Worm (Caenorhabditis elegans) whole organism, young adult: ENCODE data around the gene B0554.2.

Source experiments
- B0019.2 ChIP-seq: fragments of 200-800 bp; sonication (Bioruptor generic); conservative IDR thresholded peaks from 2 replicates; pipeline ENCODE4 v1.3.6; 2022; ENCODE audit warnings: missing genetic modification reagents, missing genetic modification characterization, missing compliant biosample characterization
- F10E7.11 ChIP-seq: sonication (generic microtip); optimal IDR thresholded peaks from 2 replicates; lab custom pipeline; 2017; ENCODE audit warnings: mild to moderate bottlenecking, missing genetic modification characterization, moderate library complexity, missing compliant biosample characterization
- F52B5.7 ChIP-seq: sonication (generic microtip); optimal IDR thresholded peaks from 2 replicates; lab custom pipeline; 2016; ENCODE audit warnings: mild to moderate bottlenecking, missing genetic modification characterization, missing compliant biosample characterization
- F57C9.4 ChIP-seq: sonication (generic microtip); optimal IDR thresholded peaks from 2 replicates; lab custom pipeline; 2017; ENCODE audit warnings: mild to moderate bottlenecking, missing genetic modification characterization, missing compliant biosample characterization
- K11D2.4 ChIP-seq: fragments of 200-800 bp; sonication (Bioruptor generic); IDR thresholded peaks from 2 replicates; pipeline ENCODE4 v1.3.6; 2022; ENCODE audit warnings: missing genetic modification reagents, missing genetic modification characterization, missing compliant biosample characterization
- Y53G8AR.9 ChIP-seq: fragments of 200-800 bp; sonication (Bioruptor generic); conservative IDR thresholded peaks from 2 replicates; pipeline ENCODE4 v1.3.6; 2022; ENCODE audit warnings: missing genetic modification reagents, missing genetic modification characterization, missing compliant biosample characterization
- aptf-2 ChIP-seq: fragments of 200-800 bp; sonication (Bioruptor generic); conservative IDR thresholded peaks from 2 replicates; pipeline ENCODE4 v1.3.6; 2022; ENCODE audit warnings: missing genetic modification reagents, missing genetic modification characterization, missing compliant biosample characterization
- aptf-3 ChIP-seq: fragments of 200-800 bp; sonication (Bioruptor generic); IDR thresholded peaks from 2 replicates; pipeline ENCODE4 v1.3.6; 2022; ENCODE audit warnings: missing genetic modification characterization, missing compliant biosample characterization
- bed-2 ChIP-seq: fragments of 200-800 bp; sonication (Bioruptor generic); IDR thresholded peaks from 2 replicates; pipeline ENCODE4 v1.3.6; 2022; ENCODE audit warnings: missing genetic modification reagents, missing genetic modification characterization, missing compliant biosample characterization
- cebp-1 ChIP-seq, 2 experiments: fragments of 200-800 bp in 1 of 2; sonication (Bioruptor generic) in 1 of 2; sonication (generic microtip) in 1 of 2; IDR thresholded peaks in 1 of 2; optimal IDR thresholded peaks in 1 of 2; 2 replicates each; pipeline versions ENCODE4 v1.3.6 to Lab custom; 2017 to 2022; ENCODE audit warnings: missing compliant biosample characterization in 2 of 2, missing genetic modification characterization in 2 of 2, mild to moderate bottlenecking in 1 of 2, missing genetic modification reagents in 1 of 2, moderate library complexity in 1 of 2
- ceh-79 ChIP-seq: sonication (generic microtip); optimal IDR thresholded peaks from 2 replicates; lab custom pipeline; 2017; ENCODE audit warnings: mild to moderate bottlenecking, missing genetic modification characterization, missing compliant biosample characterization
- dox-1 ChIP-seq: fragments of 200-800 bp; sonication (Bioruptor generic); IDR thresholded peaks from 2 replicates; pipeline ENCODE4 v1.3.6; 2022; ENCODE audit warnings: missing genetic modification reagents, missing genetic modification characterization, missing compliant biosample characterization
- dpff-1 ChIP-seq: sonication (generic microtip); optimal IDR thresholded peaks from 2 replicates; lab custom pipeline; 2017; ENCODE audit warnings: mild to moderate bottlenecking, missing genetic modification characterization, missing compliant biosample characterization
- efl-1 ChIP-seq: fragments of 150-350 bp; optimal IDR thresholded peaks from 2 replicates; lab custom pipeline; 2014; ENCODE audit warnings: missing biosample characterization, missing genetic modification reagents, missing genetic modification characterization
- egl-44 ChIP-seq: fragments of 200-800 bp; sonication (Bioruptor generic); IDR thresholded peaks from 2 replicates; pipeline ENCODE4 v1.3.6; 2022; ENCODE audit warnings: missing genetic modification reagents, missing genetic modification characterization, missing compliant biosample characterization
- egrh-3 ChIP-seq: fragments of 200-800 bp; sonication (Bioruptor generic); IDR thresholded peaks from 2 replicates; pipeline ENCODE4 v1.3.6; 2022; ENCODE audit warnings: missing genetic modification reagents, missing genetic modification characterization, missing compliant biosample characterization
- hmg-1.2 ChIP-seq: fragments of 200-800 bp; sonication (Bioruptor generic); IDR thresholded peaks from 2 replicates; pipeline ENCODE4 v1.3.6; 2022; ENCODE audit warnings: missing genetic modification reagents, missing genetic modification characterization, missing compliant biosample characterization
- hmg-20 ChIP-seq: fragments of 200-800 bp; sonication (Bioruptor generic); IDR thresholded peaks from 2 replicates; pipeline ENCODE4 v1.3.6; 2022; ENCODE audit warnings: missing genetic modification reagents, missing genetic modification characterization, missing compliant biosample characterization
- lag-1 ChIP-seq: fragments of 200-800 bp; sonication (Bioruptor generic); IDR thresholded peaks from 2 replicates; pipeline ENCODE4 v1.3.6; 2022; ENCODE audit warnings: missing genetic modification reagents, missing genetic modification characterization, missing compliant biosample characterization
- lin-26 ChIP-seq: fragments of 200-800 bp; sonication (Bioruptor generic); IDR thresholded peaks from 2 replicates; pipeline ENCODE4 v1.3.6; 2022; ENCODE audit warnings: missing genetic modification reagents, missing genetic modification characterization, missing compliant biosample characterization
- lin-40 ChIP-seq: sonication (generic microtip); optimal IDR thresholded peaks from 2 replicates; lab custom pipeline; 2016; ENCODE audit warnings: missing genetic modification characterization, mild to moderate bottlenecking, missing compliant biosample characterization, missing genotype, missing genetic modification reagents
- lin-54 ChIP-seq: fragments of 200-800 bp; sonication (Bioruptor generic); optimal IDR thresholded peaks from 2 replicates; lab custom pipeline; 2018; ENCODE audit warnings: mild to moderate bottlenecking, missing genetic modification characterization, missing compliant biosample characterization
- madf-10 ChIP-seq: sonication (generic microtip); optimal IDR thresholded peaks from 2 replicates; lab custom pipeline; 2016; ENCODE audit warnings: mild to moderate bottlenecking, missing genetic modification characterization, missing compliant biosample characterization
- madf-6 ChIP-seq: fragments of 200-800 bp; sonication (Bioruptor generic); IDR thresholded peaks from 2 replicates; pipeline ENCODE4 v1.3.6; 2022; ENCODE audit warnings: missing genetic modification reagents, missing genetic modification characterization, missing compliant biosample characterization
- mcd-1 ChIP-seq: fragments of 200-800 bp; sonication (Bioruptor generic); IDR thresholded peaks from 2 replicates; pipeline ENCODE4 v1.3.6; 2022; ENCODE audit warnings: missing genetic modification reagents, missing genetic modification characterization, missing compliant biosample characterization
- mxl-1 ChIP-seq: sonication (generic microtip); optimal IDR thresholded peaks from 2 replicates; lab custom pipeline; 2016; ENCODE audit warnings: missing genetic modification characterization, missing compliant biosample characterization
- nfya-2 ChIP-seq: fragments of 200-800 bp; sonication (Bioruptor generic); IDR thresholded peaks from 2 replicates; pipeline ENCODE4 v1.3.6; 2022; ENCODE audit warnings: missing genetic modification reagents, missing genetic modification characterization, missing compliant biosample characterization
- nhr-27 ChIP-seq: fragments of 200-800 bp; sonication (Bioruptor generic); optimal IDR thresholded peaks from 2 replicates; lab custom pipeline; 2018; ENCODE audit warnings: mild to moderate bottlenecking, missing genetic modification characterization, moderate library complexity, missing compliant biosample characterization
- nhr-80 ChIP-seq: sonication (generic microtip); optimal IDR thresholded peaks from 2 replicates; lab custom pipeline; 2016; ENCODE audit warnings: missing genetic modification characterization, missing compliant biosample characterization
- pbrm-1 ChIP-seq: fragments of 200-800 bp; sonication (Bioruptor generic); IDR thresholded peaks from 2 replicates; pipeline ENCODE4 v1.3.6; 2022; ENCODE audit warnings: missing genetic modification reagents, missing genetic modification characterization, missing compliant biosample characterization
- repo-1 ChIP-seq: sonication (generic microtip); optimal IDR thresholded peaks from 2 replicates; lab custom pipeline; 2017; ENCODE audit warnings: mild to moderate bottlenecking, missing genetic modification characterization, missing compliant biosample characterization
- rpc-1 ChIP-seq, 2 experiments: fragments of 150-350 bp in 1 of 2; sonication (generic microtip) in 1 of 2; optimal IDR thresholded peaks; 2 replicates each; lab custom pipeline; 2014 to 2018; ENCODE audit warnings: missing biosample characterization in 1 of 2, missing genetic modification characterization in 1 of 2, missing genetic modification reagents in 1 of 2, missing genotype in 1 of 2
- somi-1 ChIP-seq: fragments of 200-800 bp; sonication (Bioruptor generic); optimal IDR thresholded peaks from 2 replicates; lab custom pipeline; 2018; ENCODE audit warnings: mild to moderate bottlenecking, missing genetic modification characterization, missing compliant biosample characterization
- tbp1 ChIP-seq: fragments of 200-800 bp; sonication (Bioruptor generic); optimal IDR thresholded peaks from 2 replicates; lab custom pipeline; 2018; ENCODE audit warnings: mild to moderate bottlenecking, missing genetic modification characterization, missing compliant biosample characterization
- unc-62 ChIP-seq: fragments of 150-350 bp; optimal IDR thresholded peaks from 2 replicates; lab custom pipeline; 2014; ENCODE audit warnings: missing biosample characterization, missing genetic modification reagents, missing genetic modification characterization
- zfh-2 ChIP-seq: fragments of 200-800 bp; sonication (Bioruptor generic); conservative IDR thresholded peaks from 2 replicates; pipeline ENCODE4 v1.3.6; 2022; ENCODE audit warnings: missing genetic modification reagents, missing genetic modification characterization, missing compliant biosample characterization
- ztf-25 ChIP-seq: fragments of 200-800 bp; sonication (Bioruptor generic); IDR thresholded peaks from 2 replicates; pipeline ENCODE4 v1.3.6; 2022; ENCODE audit warnings: missing genetic modification reagents, missing genetic modification characterization, missing compliant biosample characterization

The B0554.2 gene

DNA sequence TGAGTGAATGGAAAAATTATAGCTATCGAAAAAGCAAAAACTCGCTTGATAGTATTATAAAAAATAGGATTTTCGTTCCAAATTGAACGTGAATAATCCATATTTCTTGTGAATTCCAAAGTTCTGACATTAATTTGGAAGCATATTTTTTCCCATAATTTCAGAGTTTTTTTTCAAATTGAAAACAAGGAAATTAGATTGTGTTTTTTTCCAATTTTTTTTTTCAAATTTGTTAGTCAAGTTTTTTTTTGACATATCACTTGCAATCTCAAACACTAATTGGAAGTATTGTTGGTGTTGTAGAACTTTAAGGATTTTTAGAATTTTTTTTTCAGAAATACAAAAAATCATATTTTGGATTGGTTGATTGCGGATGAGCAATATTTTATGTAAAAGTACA is 12.6 kb downstream of the B0554.2 start, which contains the start of gene srh-34 (continued):
- no peak for TF ChIP-seq ztf-25 (GFP tag; lab: Robert Waterston, UW)

DNA sequence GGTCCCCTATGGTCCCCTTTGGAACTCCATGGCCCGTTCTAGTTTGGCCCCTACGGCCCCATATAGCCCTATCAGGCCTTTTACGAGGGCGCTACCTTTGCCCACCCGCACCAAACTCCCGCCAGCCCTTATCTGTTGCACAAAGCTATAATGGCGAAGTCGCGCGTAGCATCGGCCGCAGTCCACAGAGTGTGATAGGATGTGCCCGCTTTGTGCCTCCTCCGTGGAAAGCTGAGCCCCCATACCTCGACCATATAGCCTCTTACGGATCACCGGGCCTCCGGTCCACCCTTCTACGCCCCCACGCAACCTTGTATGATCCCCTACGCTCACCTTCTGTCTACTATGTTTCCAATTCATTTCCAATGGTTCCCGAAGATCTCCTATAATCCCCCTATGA is 13.0 kb downstream of the B0554.2 start:
- TF ChIP-seq dpff-1 (tag; lab: Kevin White, UChicago) (no peak), lin-26 (GFP tag; lab: Robert Waterston, UW) (0 out of 2 replicates have a peak, but pooled peaks have one; percentile 39), F57C9.4 (tag; lab: Kevin White, UChicago) (no peak), lin-40 (tag; lab: Kevin White, UChicago) (no peak), K11D2.4 (no peak), nfya-2 (no peak), mcd-1 (GFP tag; lab: Robert Waterston, UW) (no peak), zfh-2 (GFP tag; lab: Robert Waterston, UW) (peak; percentile 72), somi-1 (no peak), unc-62 (GFP tag; lab: Kevin White, UChicago) (no peak), dox-1 (GFP tag; lab: Robert Waterston, UW) (no peak), F10E7.11 (no peak), lin-54 (GFP tag; lab: Kevin White, UChicago) (no peak), madf-6 (GFP tag; lab: Robert Waterston, UW) (no peak), nhr-27 (tag; lab: Kevin White, UChicago) (no peak), madf-10 (no peak), egrh-3 (GFP tag; lab: Robert Waterston, UW) (no peak), lag-1 (no peak)
- TF ChIP-seq, all 124 proteins: peak for 2

DNA sequence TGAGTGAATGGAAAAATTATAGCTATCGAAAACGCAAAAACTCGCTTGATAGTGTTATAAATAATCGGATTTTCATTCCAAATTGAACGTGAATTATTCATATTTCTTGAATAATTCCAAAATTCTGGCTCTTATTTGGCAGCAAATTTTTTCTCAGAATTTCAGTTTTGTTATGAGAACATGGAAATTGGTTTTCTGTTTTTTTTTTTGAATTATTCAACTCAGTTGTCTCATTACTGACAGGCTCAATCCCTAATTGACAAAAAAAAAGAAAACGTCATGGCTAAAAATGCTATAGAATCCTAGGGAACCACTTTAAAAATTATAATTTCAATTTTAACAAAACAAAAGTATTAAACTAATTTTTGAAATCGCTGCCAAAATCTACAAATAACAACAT is 15.1 kb downstream of the B0554.2 start, which contains the start of gene srh-35:
TSS of gene srh-35 (minus strand) at position 101 of the 400 bp plus-strand sequence.
- TF ChIP-seq B0019.2 (GFP tag; lab: Robert Waterston, UW) (no peak), repo-1 (tag; lab: Kevin White, UChicago) (no peak), hmg-1.2 (GFP tag; lab: Robert Waterston, UW) (no peak), madf-10 (no peak), madf-6 (GFP tag; lab: Robert Waterston, UW) (no peak)

DNA sequence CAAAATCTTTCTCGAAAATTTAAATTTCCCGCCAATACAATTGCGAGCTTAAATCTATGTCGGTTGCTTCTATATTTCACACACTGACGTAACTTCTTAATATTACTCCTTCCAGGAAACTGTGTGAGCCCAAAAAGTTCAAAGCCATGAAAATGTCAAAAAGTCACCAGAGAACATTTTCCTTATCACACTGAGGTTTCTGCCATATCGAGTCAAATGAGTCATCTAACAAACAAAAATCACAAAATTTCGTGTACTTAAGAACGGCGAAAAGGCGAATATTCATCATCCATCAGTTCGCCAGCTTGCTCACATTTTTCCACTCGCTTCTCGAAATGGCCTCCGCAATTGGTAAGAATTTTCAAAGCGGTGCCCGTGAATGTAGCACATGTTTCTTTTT is 15.7 kb downstream of the B0554.2 start, which contains the start of gene M02H5.8:
TSS of gene M02H5.8 (plus strand) at position 297 of the 400 bp plus-strand sequence.
- TF ChIP-seq nhr-80 (tag; lab: Kevin White, UChicago) (peak; percentile 72), efl-1 (GFP tag; lab: Kevin White, UChicago) (no peak)

DNA sequence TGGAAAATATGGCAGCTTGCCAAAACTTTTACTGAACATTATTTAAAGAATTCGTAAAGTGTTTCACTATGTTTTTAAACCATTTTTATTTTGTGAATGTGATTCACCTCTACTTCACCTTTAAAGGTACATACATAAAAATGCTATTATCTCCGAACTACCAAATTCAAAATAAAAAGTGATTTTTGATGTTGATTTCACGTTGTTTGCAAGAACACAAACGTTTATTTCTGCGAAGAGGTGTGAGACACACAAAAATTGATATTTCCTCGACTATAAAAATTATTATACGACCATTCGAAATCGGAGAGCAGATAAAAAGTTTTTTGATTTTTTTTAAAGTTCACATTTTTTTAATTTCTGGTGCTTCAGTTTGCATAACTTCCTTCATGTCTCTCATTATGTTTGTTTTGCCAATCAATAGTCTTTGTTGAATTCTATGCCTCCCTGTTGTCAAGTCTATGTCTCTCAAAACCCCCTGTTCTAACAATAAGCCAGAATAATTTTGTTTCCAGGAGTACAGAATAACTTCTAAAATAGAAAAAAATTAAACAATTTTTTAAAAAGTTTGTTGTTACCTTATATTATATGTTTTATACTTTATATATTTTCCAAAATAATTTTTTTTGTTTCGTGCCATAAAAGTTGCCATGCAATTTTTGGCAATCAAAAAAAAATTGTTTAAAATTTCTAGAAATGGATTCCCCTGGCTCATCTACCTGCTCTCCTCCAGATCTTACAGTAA is 16.9 kb downstream of the B0554.2 start, which contains the start of gene nhr-123:
TSS of gene nhr-123 (plus strand) at position 695 of the 745 bp plus-strand sequence.
- TF ChIP-seq nhr-80 (tag; lab: Kevin White, UChicago), result no peak
- TF ChIP-seq hmg-1.2 (GFP tag; lab: Robert Waterston, UW), result peak; percentile 15; the same call in 1 of the 2 replicates
- no peak for TF ChIP-seq Y53G8AR.9

DNA sequence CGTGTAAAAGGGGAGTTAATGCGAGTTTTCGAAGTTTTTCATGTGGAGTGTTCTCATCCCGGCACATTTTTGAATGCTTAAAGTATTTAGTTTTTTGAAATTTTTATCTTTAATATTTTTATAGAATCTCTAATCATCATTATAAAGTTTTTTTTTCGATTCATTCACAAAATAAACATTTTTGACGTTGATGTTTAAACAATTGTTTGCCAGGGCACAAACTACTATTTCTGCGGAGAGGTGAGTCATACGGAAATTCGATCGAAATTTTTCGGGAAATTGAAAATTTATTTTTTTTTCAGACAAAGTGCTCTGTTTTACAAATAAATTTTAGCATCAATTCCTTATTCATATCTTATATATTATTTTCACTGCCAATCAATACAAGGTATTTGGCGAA is 19.6 kb downstream of the B0554.2 start, which contains the start of gene nhr-98:
TSS of gene nhr-98 (plus strand) at position 301 of the 400 bp plus-strand sequence.
- TF ChIP-seq tbp1, result no peak
- TF ChIP-seq bed-2, result no peak
- no peak for TF ChIP-seq unc-62 (GFP tag; lab: Kevin White, UChicago)
- TF ChIP-seq pbrm-1, result no peak
- TF ChIP-seq aptf-2 (GFP tag; lab: Robert Waterston, UW), result no peak
- TF ChIP-seq hmg-20 (GFP tag; lab: Robert Waterston, UW), result no peak
- TF ChIP-seq cebp-1 (GFP tag; IDR thresholded peaks at IDR 0.05; lab: Robert Waterston, UW), result no peak
- TF ChIP-seq cebp-1 (tag; optimal IDR thresholded peaks at IDR 0.05; lab: Kevin White, UChicago), result no peak
- TF ChIP-seq egl-44, result no peak
- TF ChIP-seq aptf-3 (GFP tag; lab: Robert Waterston, UW), result no peak
- TF ChIP-seq mxl-1 (tag; lab: Kevin White, UChicago), result no peak
- TF ChIP-seq F52B5.7, result no peak
- no peak for TF ChIP-seq ceh-79 (tag; lab: Kevin White, UChicago)
- TF ChIP-seq lin-26 (GFP tag; lab: Robert Waterston, UW), result no peak
- TF ChIP-seq rpc-1 (optimal IDR thresholded peaks at IDR 0.05; lab: Kevin White, UChicago), result no peak
- no peak for TF ChIP-seq rpc-1 (tag; optimal IDR thresholded peaks at IDR 0.05; lab: Kevin White, UChicago)
- TF ChIP-seq, all 124 proteins: peak for 0
